Worm (Caenorhabditis elegans): Measurements from ENCODE around the gene Y73F8A.22.

The Y73F8A.22 gene

DNA sequence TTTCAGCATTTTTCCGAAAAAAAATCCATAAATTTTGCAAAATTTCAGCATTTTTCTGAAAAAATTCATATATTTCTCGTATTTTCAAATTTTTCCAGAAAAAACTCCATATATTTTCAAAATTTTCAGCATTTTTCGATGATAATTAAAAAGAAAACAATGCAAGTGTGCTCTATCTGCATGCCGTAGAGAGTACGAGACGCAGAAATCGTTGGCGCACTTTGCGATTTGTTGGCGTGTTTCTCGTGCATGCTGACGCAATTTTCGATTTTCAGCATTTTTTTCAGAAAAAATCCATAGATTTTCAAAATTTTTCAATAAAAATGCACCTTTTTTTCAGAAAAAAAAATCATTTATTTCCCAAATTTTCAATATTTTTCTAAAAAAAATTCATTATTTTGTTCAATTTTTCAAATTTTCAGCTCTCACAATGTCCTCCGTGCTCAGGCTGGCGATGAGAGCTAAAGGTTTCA, 31.2 kb upstream of the Y73F8A.22 start, which contains the start of gene Y73F8A.27 (continued):
- TF ChIP-seq ztf-25 (GFP tag; IDR thresholded peaks at IDR 0.05) (no peak), nhr-80 (tag; optimal IDR thresholded peaks at IDR 0.05) (peak; percentile 54), ztf-22 (GFP tag; optimal IDR thresholded peaks at IDR 0.05) (no peak), F10E7.11 (tag; optimal IDR thresholded peaks at IDR 0.05) (peak; percentile 62), hlh-26 (GFP tag; conservative IDR thresholded peaks at IDR 0.05) (no peak), let-607 (tag; optimal IDR thresholded peaks at IDR 0.05) (peak in 1 of 2 experiments; percentile 80), nfya-1 (tag; optimal IDR thresholded peaks at IDR 0.05; ENCODE audit: borderline replicate concordance, insufficient read depth) (no peak), F33H1.4 (GFP tag; IDR thresholded peaks at IDR 0.05) (peak; percentile 58), aptf-3 (GFP tag; IDR thresholded peaks at IDR 0.05) (no peak), rcor-1 (GFP tag; IDR thresholded peaks at IDR 0.05) (peak; percentile 90), tbp1 (GFP tag; optimal IDR thresholded peaks at IDR 0.05) (peak; percentile 75), Y67H2A.10 (GFP tag; conservative IDR thresholded peaks at IDR 0.05) (no peak), nhr-120 (GFP tag; IDR thresholded peaks at IDR 0.05) (no peak), ceh-79 (tag; optimal IDR thresholded peaks at IDR 0.05) (no peak), ztf-18 (tag; optimal IDR thresholded peaks at IDR 0.05) (peak; percentile 99), nfyb-1 (GFP tag; IDR thresholded peaks at IDR 0.05) (peak; percentile 92), B0035.1 (tag; optimal IDR thresholded peaks at IDR 0.05) (no peak), snpc-3.4 (tag; optimal IDR thresholded peaks at IDR 0.05) (peak; percentile 94), ekl-4 (GFP tag; IDR thresholded peaks at IDR 0.05) (peak; percentile 78), K11D2.4 (GFP tag; IDR thresholded peaks at IDR 0.05) (peak; percentile 90), ztf-6 (GFP tag; IDR thresholded peaks at IDR 0.05) (no peak), D2030.7 (GFP tag; IDR thresholded peaks at IDR 0.05) (peak; percentile 70), F52B5.7 (tag; optimal IDR thresholded peaks at IDR 0.05) (no peak), ceh-27 (GFP tag; optimal IDR thresholded peaks at IDR 0.05) (peak; percentile 83), Y56A3A.18 (GFP tag; IDR thresholded peaks at IDR 0.05) (peak; percentile 69), pha-4 (tag; optimal IDR thresholded peaks at IDR 0.05) (peak; percentile 90), F57C9.4 (tag; optimal IDR thresholded peaks at IDR 0.05) (no peak), sea-2 (GFP tag; IDR thresholded peaks at IDR 0.05) (no peak), bed-1 (GFP tag; IDR thresholded peaks at IDR 0.05) (no peak), nhr-90 (tag; optimal IDR thresholded peaks at IDR 0.05) (peak; percentile 28), lin-54 (GFP tag; optimal IDR thresholded peaks at IDR 0.05) (peak; percentile 90), lag-1 (GFP tag; IDR thresholded peaks at IDR 0.05) (no peak), F57A8.1 (GFP tag; optimal IDR thresholded peaks at IDR 0.05) (no peak), repo-1 (tag; optimal IDR thresholded peaks at IDR 0.05) (peak; percentile 77), attf-5 (GFP tag; optimal IDR thresholded peaks at IDR 0.05) (peak; percentile 98), egrh-3 (GFP tag; IDR thresholded peaks at IDR 0.05) (no peak), aptf-2 (GFP tag; conservative IDR thresholded peaks at IDR 0.05) (no peak), F39B2.1 (GFP tag; IDR thresholded peaks at IDR 0.05) (no peak), ceh-91 (GFP tag; IDR thresholded peaks at IDR 0.05) (peak; percentile 54; the same call in 1 of the 2 replicates), lin-26 (GFP tag; IDR thresholded peaks at IDR 0.05) (no peak), ets-4 (GFP tag; optimal IDR thresholded peaks at IDR 0.05) (no peak), ceh-40 (GFP tag; IDR thresholded peaks at IDR 0.05) (no peak), lin-35 (GFP tag; optimal IDR thresholded peaks at IDR 0.05) (peak in 2 of 3 experiments; percentile 59 to 88), C17E4.6 (GFP tag; IDR thresholded peaks at IDR 0.05) (0 out of 2 replicates have a peak, but pooled peaks have one; percentile 56), fkh-3 (tag; optimal IDR thresholded peaks at IDR 0.05) (no peak), egl-18 (GFP tag; IDR thresholded peaks at IDR 0.05) (peak; percentile 76; the same call in 1 of the 2 replicates), ztf-3 (GFP tag; optimal IDR thresholded peaks at IDR 0.05) (no peak), ztf-28 (GFP tag; IDR thresholded peaks at IDR 0.05) (peak; percentile 59; the same call in 1 of the 2 replicates), atf-7 (tag; optimal IDR thresholded peaks at IDR 0.05) (peak; percentile 65)

Data from whole organism, young adult.